Fruit fly (Drosophila melanogaster): ENCODE measurements around the gene sty.

sty gene

DNA sequence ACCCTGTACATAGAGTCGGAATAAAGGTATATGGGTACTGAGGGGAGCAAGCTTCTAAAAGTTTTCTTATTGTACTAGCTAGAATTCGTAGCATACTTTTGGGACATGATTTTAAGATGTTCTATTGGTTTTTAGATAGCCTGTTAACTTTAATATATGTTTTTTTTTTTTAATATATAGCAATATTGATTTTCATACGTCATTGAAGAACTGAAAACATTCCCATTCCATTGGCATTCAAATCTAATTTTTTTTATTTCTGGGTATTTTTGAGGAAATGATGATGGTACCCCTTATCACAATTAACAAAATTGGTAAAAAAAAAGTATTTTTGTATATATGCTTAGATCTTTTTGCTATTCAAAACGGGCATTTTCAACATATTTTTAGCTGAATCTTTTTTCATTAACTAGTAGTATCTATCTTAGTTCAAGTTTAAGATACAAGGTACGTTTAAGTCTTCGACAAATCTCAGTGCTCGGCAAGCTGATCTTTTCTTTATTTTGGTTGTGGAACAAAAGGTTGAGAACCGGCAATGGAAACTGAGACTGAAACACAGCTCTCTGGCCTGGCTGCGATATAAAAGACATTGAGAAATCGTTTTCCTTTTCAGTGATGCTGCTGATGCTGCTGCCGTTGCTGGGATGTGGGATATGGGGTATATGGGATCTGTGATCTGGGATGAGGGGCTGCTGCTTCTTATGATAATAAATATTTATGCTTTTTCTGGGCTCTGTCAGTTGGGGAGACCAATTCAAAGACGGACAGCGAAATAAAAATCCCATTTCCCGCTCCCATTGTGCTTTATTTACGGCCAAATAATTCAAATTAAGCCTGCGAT is 39.9 kb downstream of the sty start:
- TF ChIP-seq vri (GFP tag; optimal IDR thresholded peaks at IDR 0.05), result no peak
- peak; percentile 39 for TF ChIP-seq Ets21C (GFP tag; optimal IDR thresholded peaks at IDR 0.05)
- no peak for TF ChIP-seq dac (GFP tag; optimal IDR thresholded peaks at IDR 0.05)
- TF ChIP-seq CG3032 (tag; optimal IDR thresholded peaks at IDR 0.05), result peak; percentile 59
- peak; percentile 62; the same call in 2 of the 3 replicates for TF ChIP-seq CG8119 (GFP tag; IDR thresholded peaks at IDR 0.05)
- TF ChIP-seq Sox102F (GFP tag; optimal IDR thresholded peaks at IDR 0.05), result peak; percentile 33
- TF ChIP-seq CG11762 (GFP tag; optimal IDR thresholded peaks at IDR 0.05; ENCODE audit: insufficient read depth), result peak; percentile 57
- TF ChIP-seq CG16779 (tag; optimal IDR thresholded peaks at IDR 0.05), result no peak
- TF ChIP-seq spab (GFP tag; optimal IDR thresholded peaks at IDR 0.05), result peak; percentile 70
- TF ChIP-seq Met (GFP tag; optimal IDR thresholded peaks at IDR 0.05), result peak; percentile 67
- TF ChIP-seq CG6854 (GFP tag; optimal IDR thresholded peaks at IDR 0.05), result no peak
- TF ChIP-seq Sox14 (GFP tag; optimal IDR thresholded peaks at IDR 0.05), result peak; percentile 55
- 0 out of 3 replicates have a peak, but pooled peaks have one; percentile 41 for TF ChIP-seq eg (GFP tag; IDR thresholded peaks at IDR 0.05)
- peak; percentile 62 for TF ChIP-seq Sox15 (GFP tag; optimal IDR thresholded peaks at IDR 0.05)
- TF ChIP-seq Hr4 (GFP tag; optimal IDR thresholded peaks at IDR 0.05), result peak; percentile 73
- peak; percentile 65 for TF ChIP-seq cyc (GFP tag; optimal IDR thresholded peaks at IDR 0.05)
- TF ChIP-seq ss (GFP tag; optimal IDR thresholded peaks at IDR 0.05), result peak in 1 of 2 experiments; percentile 67
- peak; percentile 7 for TF ChIP-seq dsx (GFP tag; optimal IDR thresholded peaks at IDR 0.05; ENCODE audit: poor library complexity, severe bottlenecking)
- no peak for TF ChIP-seq CG9139 (GFP tag; optimal IDR thresholded peaks at IDR 0.05)
- peak; percentile 40 for TF ChIP-seq CG10669 (GFP tag; optimal IDR thresholded peaks at IDR 0.05)
- no peak for TF ChIP-seq CG11294 (GFP tag; IDR thresholded peaks at IDR 0.05)
- TF ChIP-seq salr (GFP tag; optimal IDR thresholded peaks at IDR 0.05), result peak; percentile 20 to 85
- TF ChIP-seq Gug (GFP tag; IDR thresholded peaks at IDR 0.05), result no peak
- TF ChIP-seq CG6276 (GFP tag; optimal IDR thresholded peaks at IDR 0.05), result peak; percentile 68
- peak; percentile 78 for TF ChIP-seq acj6 (GFP tag; optimal IDR thresholded peaks at IDR 0.05)
- peak; percentile 61 for TF ChIP-seq Eip75B (GFP tag; optimal IDR thresholded peaks at IDR 0.05)
- peak; percentile 59 for TF ChIP-seq CG10631 (GFP tag; optimal IDR thresholded peaks at IDR 0.05)
- TF ChIP-seq CG6163 (GFP tag; IDR thresholded peaks at IDR 0.05), result no peak
- TF ChIP-seq CG3919 (GFP tag; optimal IDR thresholded peaks at IDR 0.05), result peak; percentile 76
- peak; percentile 77 for TF ChIP-seq OdsH (GFP tag; optimal IDR thresholded peaks at IDR 0.05)
- peak; percentile 80 for TF ChIP-seq svp (GFP tag)
- peak; percentile 68 for TF ChIP-seq achi (GFP tag; optimal IDR thresholded peaks at IDR 0.05)
- TF ChIP-seq net (GFP tag; optimal IDR thresholded peaks at IDR 0.05), result peak; percentile 56
- peak; percentile 81 for TF ChIP-seq esn (GFP tag; optimal IDR thresholded peaks at IDR 0.05)
- TF ChIP-seq Hr39 (GFP tag; optimal IDR thresholded peaks at IDR 0.05), result peak; percentile 38
- peak; percentile 26 for TF ChIP-seq CG7368 (GFP tag; optimal IDR thresholded peaks at IDR 0.05)
- peak; percentile 31 for TF ChIP-seq CG8319 (GFP tag; optimal IDR thresholded peaks at IDR 0.05)
- TF ChIP-seq CG8632 (GFP tag; optimal IDR thresholded peaks at IDR 0.05), result peak; percentile 66
- TF ChIP-seq fd85E (GFP tag; optimal IDR thresholded peaks at IDR 0.05), result no peak
- TF ChIP-seq CG6808 (GFP tag; optimal IDR thresholded peaks at IDR 0.05), result peak; percentile 68
- TF ChIP-seq Eip93F (GFP tag; optimal IDR thresholded peaks at IDR 0.05), result no peak
- TF ChIP-seq lz (GFP tag; optimal IDR thresholded peaks at IDR 0.05), result peak; percentile 68
- TF ChIP-seq pdm3 (GFP tag; optimal IDR thresholded peaks at IDR 0.05), result peak; percentile 63
- no peak for TF ChIP-seq CG1621 (tag; optimal IDR thresholded peaks at IDR 0.05)
- TF ChIP-seq CG34406 (GFP tag; optimal IDR thresholded peaks at IDR 0.05), result peak; percentile 70
- TF ChIP-seq Lpt (GFP tag; optimal IDR thresholded peaks at IDR 0.05), result peak; percentile 38
- TF ChIP-seq fkh (GFP tag; optimal IDR thresholded peaks at IDR 0.05), result no peak
- TF ChIP-seq fd59A (GFP tag; optimal IDR thresholded peaks at IDR 0.05), result peak; percentile 54
- peak; percentile 85 for TF ChIP-seq CG32006 (GFP tag; optimal IDR thresholded peaks at IDR 0.05)
- peak; percentile 63 for TF ChIP-seq Smox (GFP tag; optimal IDR thresholded peaks at IDR 0.05)
